Fruit fly (Drosophila melanogaster): ENCODE data around the gene CG15172.
A peak's percentile ranks its signal among the peaks of the same experiment; 100 is the strongest.

The CG15172 gene

DNA sequence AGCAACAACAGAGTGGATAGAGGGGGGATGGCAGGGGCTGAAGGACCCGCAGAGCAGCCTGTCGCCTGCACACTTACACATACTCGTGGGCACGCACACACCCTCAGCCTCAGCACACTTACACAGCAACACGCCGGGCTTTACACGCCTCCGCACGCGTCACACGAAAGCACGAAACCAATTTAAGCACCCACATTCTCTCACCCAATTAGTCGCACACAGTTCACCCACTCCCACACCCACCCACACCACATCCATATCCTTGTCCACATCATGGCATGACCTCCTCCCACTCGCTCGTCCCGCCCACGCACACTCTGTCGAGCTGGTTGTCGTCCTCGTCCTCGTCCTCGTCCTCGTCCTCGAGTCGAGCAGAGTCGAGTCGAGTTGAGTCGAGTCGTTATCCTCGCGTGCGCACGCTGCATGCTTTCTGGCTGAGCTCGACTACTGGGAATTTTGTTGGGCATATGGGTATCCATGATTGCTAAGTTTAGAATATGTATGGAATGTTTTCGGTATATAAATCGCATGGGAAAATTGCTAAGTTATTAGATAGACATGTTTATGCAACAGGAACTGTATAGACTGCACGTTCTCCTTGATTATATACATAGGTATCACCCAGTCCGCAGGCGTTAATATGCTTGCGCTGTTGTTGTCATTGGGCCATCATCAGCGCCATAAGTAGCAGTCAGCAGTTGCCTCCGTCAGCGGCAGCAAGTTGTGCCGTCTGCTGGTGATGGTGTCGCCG, 10.1 kb upstream of the CG15172 start (continued):
- TF ChIP-seq luna (GFP tag; optimal IDR thresholded peaks at IDR 0.05) (peak; percentile 55), CG12391 (tag; optimal IDR thresholded peaks at IDR 0.05) (peak; percentile 81), CG7839 (tag; optimal IDR thresholded peaks at IDR 0.05) (peak; percentile 89), ken (GFP tag; IDR thresholded peaks at IDR 0.05) (peak; percentile 86), CG2712 (tag; optimal IDR thresholded peaks at IDR 0.05) (peak; percentile 82), CG12104 (GFP tag; optimal IDR thresholded peaks at IDR 0.05) (peak; percentile 18), CG15073 (GFP tag; optimal IDR thresholded peaks at IDR 0.05) (no peak), CG13775 (GFP tag; optimal IDR thresholded peaks at IDR 0.05) (peak; percentile 75), CG2120 (GFP tag; optimal IDR thresholded peaks at IDR 0.05) (peak; percentile 94), CG10543 (GFP tag; optimal IDR thresholded peaks at IDR 0.05) (peak; percentile 73), Deaf1 (tag; optimal IDR thresholded peaks at IDR 0.05) (peak; percentile 81), crp (GFP tag; optimal IDR thresholded peaks at IDR 0.05) (peak in 1 of 2 experiments; percentile 24), eyg (GFP tag; optimal IDR thresholded peaks at IDR 0.05) (peak; percentile 56), stc (GFP tag; IDR thresholded peaks at IDR 0.05) (peak; percentile 78), phol (tag; optimal IDR thresholded peaks at IDR 0.05) (peak; percentile 71), ci (GFP tag; IDR thresholded peaks at IDR 0.05) (peak; percentile 91), en (GFP tag; optimal IDR thresholded peaks at IDR 0.05) (no peak), CG7271 (tag; optimal IDR thresholded peaks at IDR 0.05) (no peak), exex (tag; optimal IDR thresholded peaks at IDR 0.05) (peak; percentile 53), CG17802 (tag; optimal IDR thresholded peaks at IDR 0.05) (peak; percentile 27), CG18619 (GFP tag; optimal IDR thresholded peaks at IDR 0.05) (peak; percentile 75), Rx (GFP tag; IDR thresholded peaks at IDR 0.05) (peak; percentile 80), Xrp1 (GFP tag; IDR thresholded peaks at IDR 0.05) (peak; percentile 84), Kr (GFP tag; optimal IDR thresholded peaks at IDR 0.05) (no peak), CG34376 (GFP tag; optimal IDR thresholded peaks at IDR 0.05) (peak; percentile 33), CG14441 (GFP tag; IDR thresholded peaks at IDR 0.05) (peak; percentile 82), CG6854 (GFP tag; optimal IDR thresholded peaks at IDR 0.05) (peak; percentile 18), btn (GFP tag; optimal IDR thresholded peaks at IDR 0.05) (peak; percentile 15), fd64A (GFP tag; optimal IDR thresholded peaks at IDR 0.05) (peak; percentile 22), da (GFP tag; optimal IDR thresholded peaks at IDR 0.05) (no peak), CG17359 (tag; optimal IDR thresholded peaks at IDR 0.05) (peak; percentile 82), CG2678 (tag; optimal IDR thresholded peaks at IDR 0.05) (peak; percentile 90), cad (GFP tag; optimal IDR thresholded peaks at IDR 0.05) (no peak), CG10654 (GFP tag; optimal IDR thresholded peaks at IDR 0.05) (peak; percentile 64), ab (GFP tag; optimal IDR thresholded peaks at IDR 0.05) (no peak), Poxn (GFP tag; IDR thresholded peaks at IDR 0.05) (peak; percentile 66; the same call in 1 of the 2 replicates), jing (GFP tag; optimal IDR thresholded peaks at IDR 0.05) (peak; percentile 64), mam (GFP tag; optimal IDR thresholded peaks at IDR 0.05) (peak; percentile 88), CHES-1-like (GFP tag; optimal IDR thresholded peaks at IDR 0.05) (peak; percentile 80), twi (tag; optimal IDR thresholded peaks at IDR 0.05) (peak; percentile 43), Bdp1 (GFP tag; optimal IDR thresholded peaks at IDR 0.05) (peak; percentile 78), CrebB (tag; optimal IDR thresholded peaks at IDR 0.05) (peak; percentile 73), esg (GFP tag; conservative IDR thresholded peaks at IDR 0.05) (peak; percentile 86), klu (GFP tag; IDR thresholded peaks at IDR 0.05) (peak; percentile 66), CG31365 (tag; optimal IDR thresholded peaks at IDR 0.05) (peak; percentile 50), CG3065 (GFP tag; optimal IDR thresholded peaks at IDR 0.05) (no peak), CG7357 (GFP tag; IDR thresholded peaks at IDR 0.05) (peak; percentile 76), CG17186 (GFP tag; optimal IDR thresholded peaks at IDR 0.05) (peak; percentile 27), nmo (GFP tag; optimal IDR thresholded peaks at IDR 0.05) (peak; percentile 82), Hr39 (optimal IDR thresholded peaks at IDR 0.05) (no peak)
